Worm (Caenorhabditis elegans) whole organism, L1 larva: ENCODE data around the gene F40G9.14.

ENCODE experiments used
- aly-2 ChIP-seq: fragments of 150-350 bp; optimal IDR thresholded peaks from 2 replicates; lab custom pipeline; 2014; ENCODE audit warnings: missing biosample characterization, missing genetic modification characterization
- egl-27 ChIP-seq, 2 experiments: fragments of 150-350 bp in 1 of 2; sonication (generic microtip); optimal IDR thresholded peaks; 3 replicates each; lab custom pipeline; 2017 to 2018; ENCODE audit warnings: missing biosample characterization in 2 of 2, missing genetic modification characterization in 2 of 2, missing genetic modification reagents in 2 of 2
- fkh-10 ChIP-seq: sonication (generic microtip); optimal IDR thresholded peaks from 2 replicates; lab custom pipeline; 2017; ENCODE audit warnings: missing biosample characterization, missing genetic modification reagents, missing genetic modification characterization
- jun-1 ChIP-seq: fragments of 150-350 bp; optimal IDR thresholded peaks from 2 replicates; lab custom pipeline; 2014; ENCODE audit warnings: missing biosample characterization, missing genetic modification reagents, missing genetic modification characterization
- lsy-2 ChIP-seq, 2 experiments: fragments of 150-350 bp; optimal IDR thresholded peaks; 2 replicates each; lab custom pipeline; 2014; ENCODE audit warnings: missing biosample characterization in 2 of 2, missing genetic modification characterization in 2 of 2
- mef-2 ChIP-seq: fragments of 150-350 bp; optimal IDR thresholded peaks from 2 replicates; lab custom pipeline; 2014; ENCODE audit warnings: missing biosample characterization, missing genetic modification characterization
- mep-1 ChIP-seq: fragments of 150-350 bp; optimal IDR thresholded peaks from 2 replicates; lab custom pipeline; 2014; ENCODE audit warnings: missing biosample characterization, missing genetic modification characterization
- nhr-12 ChIP-seq: sonication (generic microtip); optimal IDR thresholded peaks from 2 replicates; lab custom pipeline; 2017; ENCODE audit warnings: missing biosample characterization, missing genetic modification characterization
- unc-30 ChIP-seq: sonication (generic microtip); optimal IDR thresholded peaks from 2 replicates; lab custom pipeline; 2017; ENCODE audit warnings: missing biosample characterization, missing genetic modification characterization

ce11 chrIII:134194-134593 is 43.4 kb downstream of the F40G9.14 start, which contains the start of gene pals-25:
- TF ChIP-seq jun-1 (tag; lab: Kevin White, UChicago), result no peak
- no peak for TF ChIP-seq nhr-12
- TF ChIP-seq fkh-10 (GFP tag; lab: Kevin White, UChicago), result no peak
- no peak for TF ChIP-seq egl-27 (tag; optimal IDR thresholded peaks at IDR 0.05; lab: Kevin White, UChicago)
- no peak for TF ChIP-seq unc-30 (tag; lab: Kevin White, UChicago)
- no peak for TF ChIP-seq mep-1 (tag; lab: Kevin White, UChicago)
- TF ChIP-seq lsy-2 (tag; optimal IDR thresholded peaks at IDR 0.05; lab: Kevin White, UChicago), result no peak
- TF ChIP-seq aly-2, result no peak
- no peak for TF ChIP-seq mef-2 (tag; lab: Kevin White, UChicago)
